Worm (Caenorhabditis elegans) whole organism, L4 larva: ENCODE measurements around the gene fipr-8.

Experiments used
- F37D6.2 ChIP-seq: sonication (generic microtip); optimal IDR thresholded peaks from 2 replicates; lab custom pipeline; 2016; ENCODE audit warnings: mild to moderate bottlenecking, missing genetic modification characterization, missing compliant biosample characterization
- F44E2.7 ChIP-seq: fragments of 200-800 bp; sonication (Bioruptor generic); IDR thresholded peaks from 2 replicates; pipeline ENCODE4 v2.1.2; 2022; ENCODE audit warnings: missing genetic modification characterization, missing compliant biosample characterization
- R02D3.7 ChIP-seq: fragments of 150-350 bp; sonication (generic microtip); optimal IDR thresholded peaks from 3 replicates; lab custom pipeline; 2014; ENCODE audit warnings: missing biosample characterization, missing genetic modification characterization
- T26A8.4 ChIP-seq: fragments of 200-800 bp; sonication (Bioruptor generic); IDR thresholded peaks from 2 replicates; pipeline ENCODE4 v1.3.6; 2022; ENCODE audit warnings: missing genetic modification characterization, missing compliant biosample characterization
- Y105C5A.15 ChIP-seq: fragments of 200-800 bp; sonication (Bioruptor generic); IDR thresholded peaks from 2 replicates; pipeline ENCODE4 v1.3.6; 2022; ENCODE audit warnings: missing genetic modification characterization, missing compliant biosample characterization
- Y48G9A.11 ChIP-seq: fragments of 200-800 bp; sonication (Bioruptor generic); IDR thresholded peaks from 2 replicates; pipeline ENCODE4 v1.3.6; 2022; ENCODE audit warnings: missing genetic modification reagents, missing genetic modification characterization, missing compliant biosample characterization
- Y5F2A.4 ChIP-seq: fragments of 200-800 bp; sonication (Bioruptor generic); optimal IDR thresholded peaks from 2 replicates; lab custom pipeline; 2018; ENCODE audit warnings: mild to moderate bottlenecking, missing genetic modification characterization, missing compliant biosample characterization
- aha-1 ChIP-seq: fragments of 150-350 bp; peaks from one replicate; lab custom pipeline; 2014; ENCODE audit warnings: missing biosample characterization, missing genetic modification characterization
- arid-1 ChIP-seq: fragments of 200-800 bp; sonication (Bioruptor generic); conservative IDR thresholded peaks from 2 replicates; pipeline ENCODE4 v1.3.6; 2022; ENCODE audit warnings: missing genetic modification reagents, missing genetic modification characterization, missing compliant biosample characterization
- ceh-20 ChIP-seq: fragments of 200-800 bp; sonication (Bioruptor generic); IDR thresholded peaks from 2 replicates; pipeline ENCODE4 v1.3.6; 2022; ENCODE audit warnings: missing genetic modification reagents, missing genetic modification characterization, missing compliant biosample characterization
- ceh-32 ChIP-seq: sonication (generic microtip); optimal IDR thresholded peaks from 2 replicates; lab custom pipeline; 2016; ENCODE audit warnings: mild to moderate bottlenecking, missing genetic modification characterization, missing compliant biosample characterization; ENCODE audit not compliant: poor library complexity
- ceh-44 ChIP-seq: fragments of 200-800 bp; sonication (Bioruptor generic); IDR thresholded peaks from 2 replicates; pipeline ENCODE4 v1.3.6; 2022; ENCODE audit warnings: missing genetic modification reagents, missing genetic modification characterization, missing compliant biosample characterization
- ceh-62 ChIP-seq: sonication (generic microtip); optimal IDR thresholded peaks from 2 replicates; lab custom pipeline; 2017; ENCODE audit warnings: missing biosample characterization, missing genetic modification characterization
- daf-12 ChIP-seq: fragments of 150-350 bp; optimal IDR thresholded peaks from 2 replicates; lab custom pipeline; 2014; ENCODE audit warnings: missing biosample characterization, missing genetic modification reagents, missing genetic modification characterization
- daf-8 ChIP-seq: fragments of 200-800 bp; sonication (Bioruptor generic); IDR thresholded peaks from 2 replicates; pipeline ENCODE4 v1.3.6; 2022; ENCODE audit warnings: missing genetic modification characterization, missing compliant biosample characterization
- dmd-8 ChIP-seq: fragments of 200-800 bp; sonication (Bioruptor generic); IDR thresholded peaks from 2 replicates; pipeline ENCODE4 v1.3.6; 2022; ENCODE audit warnings: missing genetic modification characterization, missing compliant biosample characterization
- dpl-1 ChIP-seq: fragments of 150-350 bp; optimal IDR thresholded peaks from 2 replicates; lab custom pipeline; 2014; ENCODE audit warnings: missing biosample characterization, missing genetic modification reagents, missing genetic modification characterization
- duxl-1 ChIP-seq: sonication (generic microtip); optimal IDR thresholded peaks from 2 replicates; lab custom pipeline; 2016; ENCODE audit warnings: mild to moderate bottlenecking, missing genetic modification characterization, moderate library complexity, missing compliant biosample characterization; ENCODE audit not compliant: poor library complexity
- egl-43 ChIP-seq: fragments of 200-800 bp; sonication (Bioruptor generic); IDR thresholded peaks from 2 replicates; pipeline ENCODE4 v1.3.6; 2022; ENCODE audit warnings: missing genetic modification reagents, missing genetic modification characterization, missing compliant biosample characterization
- gei-8 ChIP-seq: fragments of 200-800 bp; sonication (Bioruptor generic); optimal IDR thresholded peaks from 2 replicates; lab custom pipeline; 2018; ENCODE audit warnings: mild to moderate bottlenecking, missing genetic modification characterization, missing compliant biosample characterization
- hmg-1.1 ChIP-seq: fragments of 200-800 bp; sonication (Bioruptor generic); IDR thresholded peaks from 2 replicates; pipeline ENCODE4 v1.3.6; 2022; ENCODE audit warnings: missing genetic modification reagents, missing genetic modification characterization, missing compliant biosample characterization
- jun-1 ChIP-seq: fragments of 150-350 bp; optimal IDR thresholded peaks from 2 replicates; lab custom pipeline; 2014; ENCODE audit warnings: missing biosample characterization, missing genetic modification reagents, missing genetic modification characterization
- madf-9 ChIP-seq: fragments of 200-800 bp; sonication (Bioruptor generic); conservative IDR thresholded peaks from 2 replicates; pipeline ENCODE4 v1.3.6; 2022; ENCODE audit warnings: missing genetic modification reagents, missing genetic modification characterization, missing compliant biosample characterization
- mdl-1 ChIP-seq, 2 experiments: fragments of 150-350 bp in 1 of 2; sonication (generic microtip) in 1 of 2; optimal IDR thresholded peaks; 2 replicates each; lab custom pipeline; 2014 to 2017; ENCODE audit warnings: missing biosample characterization in 2 of 2, missing genetic modification characterization in 2 of 2
- mep-1 ChIP-seq: fragments of 150-350 bp; sonication (generic microtip); optimal IDR thresholded peaks from 3 replicates; lab custom pipeline; 2014; ENCODE audit warnings: missing biosample characterization, missing genetic modification characterization
- mes-2 ChIP-seq: sonication (generic microtip); optimal IDR thresholded peaks from 2 replicates; lab custom pipeline; 2016; ENCODE audit warnings: missing genotype, mild to moderate bottlenecking, missing genetic modification characterization, missing compliant biosample characterization; ENCODE audit not compliant: poor library complexity, severe bottlenecking
- nhr-102 ChIP-seq: sonication (generic microtip); optimal IDR thresholded peaks from 2 replicates; lab custom pipeline; 2016; ENCODE audit warnings: mild to moderate bottlenecking, missing genetic modification characterization, moderate library complexity, missing compliant biosample characterization
- nhr-111 ChIP-seq: fragments of 200-800 bp; sonication (Bioruptor generic); optimal IDR thresholded peaks from 2 replicates; lab custom pipeline; 2018; ENCODE audit warnings: mild to moderate bottlenecking, missing genetic modification characterization, missing compliant biosample characterization
- nhr-237 ChIP-seq: sonication (generic microtip); optimal IDR thresholded peaks from 2 replicates; lab custom pipeline; 2017; ENCODE audit warnings: missing biosample characterization, missing genetic modification characterization
- nhr-25 ChIP-seq: sonication (generic microtip); optimal IDR thresholded peaks from 2 replicates; lab custom pipeline; 2017; ENCODE audit warnings: missing genetic modification characterization, mild to moderate bottlenecking, missing compliant biosample characterization, antibody characterized with exemption, moderate library complexity, borderline replicate concordance; ENCODE audit not compliant: insufficient read depth
- nhr-28 ChIP-seq: fragments of 150-350 bp; optimal IDR thresholded peaks from 2 replicates; lab custom pipeline; 2014; ENCODE audit warnings: missing biosample characterization, missing genetic modification characterization
- nhr-41 ChIP-seq: fragments of 200-800 bp; sonication (Bioruptor generic); IDR thresholded peaks from 2 replicates; pipeline ENCODE4 v1.3.6; 2022; ENCODE audit warnings: missing genetic modification reagents, missing genetic modification characterization, missing compliant biosample characterization
- nhr-48 ChIP-seq: sonication (generic microtip); optimal IDR thresholded peaks from 2 replicates; lab custom pipeline; 2016; ENCODE audit warnings: mild to moderate bottlenecking, missing genetic modification characterization, missing compliant biosample characterization
- nhr-77 ChIP-seq: fragments of 150-350 bp; optimal IDR thresholded peaks from 2 replicates; lab custom pipeline; 2014; ENCODE audit warnings: missing biosample characterization, missing genetic modification characterization
- saeg-2 ChIP-seq: fragments of 200-800 bp; sonication (Bioruptor generic); IDR thresholded peaks from 2 replicates; pipeline ENCODE4 v1.3.6; 2022; ENCODE audit warnings: missing genetic modification reagents, missing genetic modification characterization, missing compliant biosample characterization
- set-16 ChIP-seq: fragments of 200-800 bp; sonication (Bioruptor generic); IDR thresholded peaks from 2 replicates; pipeline ENCODE4 v1.3.6; 2022; ENCODE audit warnings: missing genetic modification reagents, missing genetic modification characterization, missing compliant biosample characterization
- skn-1 ChIP-seq: fragments of 150-350 bp; optimal IDR thresholded peaks from 2 replicates; lab custom pipeline; 2014; ENCODE audit warnings: missing biosample characterization, missing genetic modification characterization
- snpc-4 ChIP-seq: fragments of 150-350 bp; optimal IDR thresholded peaks from 2 replicates; lab custom pipeline; 2014; ENCODE audit warnings: missing biosample characterization, missing genetic modification characterization
- unc-130 ChIP-seq: sonication (generic microtip); optimal IDR thresholded peaks from 2 replicates; lab custom pipeline; 2016; ENCODE audit warnings: missing genetic modification reagents, missing genetic modification characterization, missing compliant biosample characterization
- unc-39 ChIP-seq: sonication (generic microtip); optimal IDR thresholded peaks from 2 replicates; lab custom pipeline; 2017; ENCODE audit warnings: missing biosample characterization, missing genetic modification characterization
- vab-7 ChIP-seq: fragments of 200-800 bp; sonication (Bioruptor generic); IDR thresholded peaks from 2 replicates; pipeline ENCODE4 v1.3.6; 2022; ENCODE audit warnings: missing genetic modification reagents, missing genetic modification characterization, missing compliant biosample characterization
- zag-1 ChIP-seq: fragments of 150-350 bp; optimal IDR thresholded peaks from 2 replicates; lab custom pipeline; 2014; ENCODE audit warnings: missing biosample characterization, missing genetic modification characterization
- zip-11 ChIP-seq: fragments of 200-800 bp; sonication (Bioruptor generic); IDR thresholded peaks from 2 replicates; pipeline ENCODE4 v1.3.6; 2022; ENCODE audit warnings: missing genetic modification characterization, missing compliant biosample characterization
- ztf-11 ChIP-seq: fragments of 150-350 bp; optimal IDR thresholded peaks from 2 replicates; lab custom pipeline; 2014; ENCODE audit warnings: missing biosample characterization, missing genetic modification characterization

Gene fipr-8

ce11 chrV:10237959-10238444 lies 1.8 kb downstream of the fipr-8 start (continued):
- TF ChIP-seq dmd-8, result no peak; the same call in 1 of the 2 replicates
- no peak for TF ChIP-seq nhr-48
- no peak for TF ChIP-seq aha-1
- peak; percentile 18 for TF ChIP-seq Y5F2A.4 (GFP tag; lab: Kevin White, UChicago)
- no peak for TF ChIP-seq duxl-1
- no peak for TF ChIP-seq mdl-1 (tag; optimal IDR thresholded peaks at IDR 0.05; lab: Kevin White, UChicago)
- TF ChIP-seq nhr-41 (GFP tag; lab: Robert Waterston, UW), result no peak
- TF ChIP-seq nhr-28, result no peak
- TF ChIP-seq nhr-111 (GFP tag; lab: Kevin White, UChicago), result no peak
- TF ChIP-seq dpl-1 (GFP tag; lab: Kevin White, UChicago), result no peak
- TF ChIP-seq skn-1, result no peak
- TF ChIP-seq R02D3.7 (tag; lab: Kevin White, UChicago), result no peak
- no peak for TF ChIP-seq jun-1 (tag; lab: Kevin White, UChicago)
- no peak for TF ChIP-seq set-16 (GFP tag; lab: Robert Waterston, UW)
- no peak for TF ChIP-seq ceh-32
- TF ChIP-seq mes-2 (tag; lab: Kevin White, UChicago), result peak; percentile 3
- TF ChIP-seq Y48G9A.11 (GFP tag; lab: Robert Waterston, UW), result 0 out of 2 replicates have a peak, but pooled peaks have one; percentile 23
- no peak for TF ChIP-seq nhr-102 (tag; lab: Kevin White, UChicago)
- no peak for TF ChIP-seq gei-8 (GFP tag; lab: Kevin White, UChicago)
- no peak for TF ChIP-seq unc-39 (tag; lab: Kevin White, UChicago)
- 0 out of 2 replicates have a peak, but pooled peaks have one; percentile 6 for TF ChIP-seq arid-1 (GFP tag; lab: Robert Waterston, UW)
- TF ChIP-seq ceh-44 (GFP tag; lab: Robert Waterston, UW), result no peak
- no peak for TF ChIP-seq mep-1 (tag; lab: Kevin White, UChicago)

ce11 chrV:10237171-10237570 lies 2.6 kb downstream of the fipr-8 start:
- no peak for TF ChIP-seq unc-39 (tag; lab: Kevin White, UChicago)
- peak; percentile 96 for TF ChIP-seq aha-1
- TF ChIP-seq F44E2.7 (GFP tag; lab: Robert Waterston, UW), result no peak

- TF ChIP-seq egl-43 (GFP tag; lab: Robert Waterston, UW), result no peak
- TF ChIP-seq nhr-48, result no peak
- no peak for TF ChIP-seq madf-9
- TF ChIP-seq ztf-11 (tag; lab: Kevin White, UChicago), result no peak
- TF ChIP-seq zip-11 (GFP tag; lab: Robert Waterston, UW), result no peak
- TF ChIP-seq daf-12 (tag; lab: Kevin White, UChicago), result no peak
- TF ChIP-seq skn-1, result no peak
- TF ChIP-seq F37D6.2 (tag; lab: Kevin White, UChicago), result no peak
- no peak for TF ChIP-seq unc-130 (GFP tag; lab: Kevin White, UChicago)
- no peak for TF ChIP-seq nhr-25 (tag; lab: Kevin White, UChicago)
- TF ChIP-seq Y105C5A.15, result no peak
- no peak for TF ChIP-seq ceh-62 (tag; lab: Kevin White, UChicago)
- TF ChIP-seq daf-8 (GFP tag; lab: Robert Waterston, UW), result no peak
- no peak for TF ChIP-seq nhr-77 (tag; lab: Kevin White, UChicago)
Measured at ce11 chrV:10233330-10233729, 6.4 kb downstream of the fipr-8 start, which contains the start of gene str-182. Gene str-182, minus strand, starts transcription at chrV:10233430.

- TF ChIP-seq hmg-1.1 (GFP tag; lab: Robert Waterston, UW), result no peak
- TF ChIP-seq snpc-4, result no peak
- TF ChIP-seq nhr-237 (tag; lab: Kevin White, UChicago), result no peak
- TF ChIP-seq mep-1 (tag; lab: Kevin White, UChicago), result no peak
- no peak for TF ChIP-seq zag-1
- no peak for TF ChIP-seq saeg-2
- no peak for TF ChIP-seq vab-7 (GFP tag; lab: Robert Waterston, UW)
- no peak for TF ChIP-seq unc-39 (tag; lab: Kevin White, UChicago)
- TF ChIP-seq ceh-20 (GFP tag; lab: Robert Waterston, UW), result no peak
- no peak for TF ChIP-seq T26A8.4 (GFP tag; lab: Robert Waterston, UW)
- TF ChIP-seq, all 104 proteins: peak for 0
Measured at ce11 chrV:10230932-10231331, 8.8 kb downstream of the fipr-8 start, which contains the start of gene fipr-6. Gene fipr-6, plus strand, starts transcription at chrV:10231232.
